Worm (Caenorhabditis elegans) whole organism, mixed stage, embryonic: Measurements from ENCODE around the gene cubn-1.
A peak's percentile ranks its signal among the peaks of the same experiment; 100 is the strongest.

Experiments
- M03D4.4 ChIP-seq: sonication (generic microtip); optimal IDR thresholded peaks from 2 replicates; lab custom pipeline; 2017; ENCODE audit warnings: mild to moderate bottlenecking, missing genetic modification characterization, missing compliant biosample characterization
- blmp-1 ChIP-seq: fragments of 150-350 bp; optimal IDR thresholded peaks from 2 replicates; lab custom pipeline; 2014; ENCODE audit warnings: missing biosample characterization, missing genetic modification characterization
- ceh-39 ChIP-seq: fragments of 150-350 bp; optimal IDR thresholded peaks from 2 replicates; lab custom pipeline; 2014; ENCODE audit warnings: missing biosample characterization, missing genetic modification characterization
- ceh-43 ChIP-seq: fragments of 200-800 bp; sonication (Bioruptor generic); optimal IDR thresholded peaks from 2 replicates; lab custom pipeline; 2018; ENCODE audit warnings: mild to moderate bottlenecking, missing genetic modification characterization, moderate library complexity, missing compliant biosample characterization
- ceh-83 ChIP-seq: fragments of 200-800 bp; sonication (Bioruptor generic); optimal IDR thresholded peaks from 2 replicates; lab custom pipeline; 2018; ENCODE audit warnings: mild to moderate bottlenecking, missing genetic modification characterization, missing compliant biosample characterization
- ces-1 ChIP-seq: fragments of 150-350 bp; optimal IDR thresholded peaks from 2 replicates; lab custom pipeline; 2014; ENCODE audit warnings: missing biosample characterization, missing genetic modification reagents, missing genetic modification characterization
- cnd-1 ChIP-seq: fragments of 200-800 bp; sonication (Bioruptor generic); optimal IDR thresholded peaks from 2 replicates; lab custom pipeline; 2018; ENCODE audit warnings: mild to moderate bottlenecking, missing genetic modification characterization, missing compliant biosample characterization
- drap-1 ChIP-seq: fragments of 200-800 bp; sonication (Bioruptor generic); optimal IDR thresholded peaks from 3 replicates; lab custom pipeline; 2018; ENCODE audit warnings: mild to moderate bottlenecking, missing genetic modification characterization, missing compliant biosample characterization
- elt-1 ChIP-seq: sonication (generic microtip); optimal IDR thresholded peaks from 2 replicates; lab custom pipeline; 2017; ENCODE audit warnings: missing genetic modification characterization, mild to moderate bottlenecking, missing compliant biosample characterization, antibody characterized with exemption, moderate library complexity, borderline replicate concordance; ENCODE audit not compliant: insufficient read depth
- elt-3 ChIP-seq: fragments of 150-350 bp; optimal IDR thresholded peaks from 2 replicates; lab custom pipeline; 2014; ENCODE audit warnings: missing biosample characterization, missing genetic modification characterization
- flh-1 ChIP-seq: fragments of 200-800 bp; sonication (Bioruptor generic); optimal IDR thresholded peaks from 2 replicates; lab custom pipeline; 2018; ENCODE audit warnings: mild to moderate bottlenecking, missing genetic modification characterization, moderate library complexity, missing compliant biosample characterization
- ham-2 ChIP-seq: fragments of 200-800 bp; sonication (Bioruptor generic); optimal IDR thresholded peaks from 2 replicates; lab custom pipeline; 2018; ENCODE audit warnings: mild to moderate bottlenecking, missing genetic modification characterization, missing compliant biosample characterization
- hlh-1 ChIP-seq: fragments of 150-350 bp; optimal IDR thresholded peaks from 2 replicates; lab custom pipeline; 2014; ENCODE audit warnings: missing biosample characterization, missing genetic modification reagents, missing genetic modification characterization
- lin-13 ChIP-seq: fragments of 150-350 bp; optimal IDR thresholded peaks from 2 replicates; lab custom pipeline; 2014; ENCODE audit warnings: missing biosample characterization, missing genetic modification characterization
- lin-32 ChIP-seq: fragments of 200-800 bp; sonication (Bioruptor generic); optimal IDR thresholded peaks from 2 replicates; lab custom pipeline; 2018; ENCODE audit warnings: mild to moderate bottlenecking, missing genetic modification characterization, missing compliant biosample characterization
- lsy-2 ChIP-seq: fragments of 150-350 bp; optimal IDR thresholded peaks from 2 replicates; lab custom pipeline; 2014; ENCODE audit warnings: missing biosample characterization, missing genetic modification characterization
- mab-5 ChIP-seq: fragments of 150-350 bp; optimal IDR thresholded peaks from 2 replicates; lab custom pipeline; 2014; ENCODE audit warnings: missing biosample characterization, missing genetic modification characterization
- mep-1 ChIP-seq: fragments of 150-350 bp; optimal IDR thresholded peaks from 2 replicates; lab custom pipeline; 2017; ENCODE audit warnings: missing biosample characterization, missing genetic modification reagents, missing genetic modification characterization, inconsistent platforms
- mls-2 ChIP-seq: sonication (generic microtip); optimal IDR thresholded peaks from 2 replicates; lab custom pipeline; 2016; ENCODE audit warnings: mild to moderate bottlenecking, missing genetic modification characterization, moderate library complexity, missing compliant biosample characterization
- nhr-12 ChIP-seq: fragments of 150-350 bp; optimal IDR thresholded peaks from 2 replicates; lab custom pipeline; 2014; ENCODE audit warnings: missing biosample characterization, missing genetic modification characterization
- nhr-2 ChIP-seq: fragments of 150-350 bp; optimal IDR thresholded peaks from 2 replicates; lab custom pipeline; 2014; ENCODE audit warnings: missing biosample characterization, missing genetic modification characterization
- nhr-237 ChIP-seq: fragments of 150-350 bp; optimal IDR thresholded peaks from 2 replicates; lab custom pipeline; 2014; ENCODE audit warnings: missing biosample characterization, missing genetic modification characterization
- nhr-28 ChIP-seq: fragments of 150-350 bp; optimal IDR thresholded peaks from 2 replicates; lab custom pipeline; 2014; ENCODE audit warnings: missing biosample characterization, missing genetic modification characterization
- nhr-76 ChIP-seq: sonication (generic microtip); optimal IDR thresholded peaks from 2 replicates; lab custom pipeline; 2017; ENCODE audit warnings: missing biosample characterization, missing genetic modification characterization
- pha-4 ChIP-seq: fragments of 150-350 bp; optimal IDR thresholded peaks from 2 replicates; lab custom pipeline; 2018; ENCODE audit warnings: missing biosample characterization, missing genetic modification reagents, missing genetic modification characterization
- sem-2 ChIP-seq: fragments of 200-800 bp; sonication (Bioruptor generic); optimal IDR thresholded peaks from 2 replicates; lab custom pipeline; 2018; ENCODE audit warnings: mild to moderate bottlenecking, missing genetic modification characterization, missing compliant biosample characterization
- snpc-4 ChIP-seq: fragments of 150-350 bp; optimal IDR thresholded peaks from 2 replicates; lab custom pipeline; 2014; ENCODE audit warnings: missing biosample characterization, missing genetic modification characterization
- sptf-1 ChIP-seq: sonication (generic microtip); optimal IDR thresholded peaks from 2 replicates; lab custom pipeline; 2017; ENCODE audit warnings: mild to moderate bottlenecking, missing genetic modification characterization, moderate library complexity, missing compliant biosample characterization
- tbx-8 ChIP-seq: fragments of 200-800 bp; sonication (Bioruptor generic); optimal IDR thresholded peaks from 2 replicates; lab custom pipeline; 2018; ENCODE audit warnings: mild to moderate bottlenecking, missing genetic modification characterization, moderate library complexity, missing compliant biosample characterization
- unc-120 ChIP-seq: sonication (generic microtip); optimal IDR thresholded peaks from 2 replicates; lab custom pipeline; 2017; ENCODE audit warnings: missing genetic modification characterization, missing compliant biosample characterization; ENCODE audit not compliant: poor library complexity, severe bottlenecking
- unc-39 ChIP-seq: fragments of 150-350 bp; optimal IDR thresholded peaks from 2 replicates; lab custom pipeline; 2014; ENCODE audit warnings: missing biosample characterization, missing genetic modification characterization
- unc-62 ChIP-seq: fragments of 150-350 bp; optimal IDR thresholded peaks from 2 replicates; lab custom pipeline; 2014; ENCODE audit warnings: missing biosample characterization, missing genetic modification reagents, missing genetic modification characterization
- zip-8 ChIP-seq: fragments of 150-350 bp; optimal IDR thresholded peaks from 2 replicates; lab custom pipeline; 2014; ENCODE audit warnings: missing biosample characterization, missing genetic modification characterization
- ztf-11 ChIP-seq: fragments of 150-350 bp; optimal IDR thresholded peaks from 2 replicates; lab custom pipeline; 2014; ENCODE audit warnings: missing biosample characterization, missing genetic modification characterization

Gene cubn-1

ce11 chrV:12588030-12588429 is 23.1 kb upstream of the cubn-1 start, which contains the start of gene C14C10.1:
C14C10.1 (plus strand) TSS chrV:12588330.
- no peak for TF ChIP-seq ceh-83

- TF ChIP-seq zip-8 (tag; lab: Kevin White, UChicago) (no peak), nhr-76 (no peak), nhr-237 (tag; lab: Kevin White, UChicago) (no peak), M03D4.4 (tag; lab: Kevin White, UChicago) (no peak), cnd-1 (no peak), ces-1 (no peak), unc-120 (tag; lab: Kevin White, UChicago) (no peak), elt-3 (tag; lab: Kevin White, UChicago) (no peak), hlh-1 (tag; lab: Kevin White, UChicago) (no peak), blmp-1 (tag; lab: Kevin White, UChicago) (no peak), ztf-11 (tag; lab: Kevin White, UChicago) (no peak), mls-2 (tag; lab: Kevin White, UChicago) (no peak), lsy-2 (tag; lab: Kevin White, UChicago) (no peak), nhr-2 (tag; lab: Kevin White, UChicago) (no peak), lin-32 (GFP tag; lab: Kevin White, UChicago) (no peak)
These were observed 20.5 kb upstream of the cubn-1 start, which contains the start of gene ttr-43 for ce11 chrV:12590601-12591000. ttr-43 (minus strand) TSS chrV:12590701.

ce11 chrV:12592379-12592778 is 18.8 kb upstream of the cubn-1 start, which contains the start of gene C14C10.2:
C14C10.2 (minus strand) TSS chrV:12592479.
- TF ChIP-seq elt-3 (tag; lab: Kevin White, UChicago) (no peak), unc-120 (tag; lab: Kevin White, UChicago) (no peak), ces-1 (no peak), hlh-1 (tag; lab: Kevin White, UChicago) (no peak), lin-32 (GFP tag; lab: Kevin White, UChicago) (no peak), nhr-76 (no peak), mab-5 (tag; lab: Kevin White, UChicago) (no peak), ceh-43 (GFP tag; lab: Kevin White, UChicago) (no peak), nhr-2 (tag; lab: Kevin White, UChicago) (no peak), M03D4.4 (tag; lab: Kevin White, UChicago) (no peak), sem-2 (no peak), unc-39 (tag; lab: Kevin White, UChicago) (no peak), elt-1 (tag; lab: Kevin White, UChicago) (no peak), ceh-83 (no peak), nhr-28 (tag; lab: Kevin White, UChicago) (no peak), snpc-4 (tag; lab: Kevin White, UChicago) (no peak)

ce11 chrV:12596196-12596595 is 14.9 kb upstream of the cubn-1 start, which contains the start of gene mma-1:
mma-1 (minus strand) TSS chrV:12596296.
- TF ChIP-seq ces-1 (no peak), zip-8 (tag; lab: Kevin White, UChicago) (no peak), nhr-237 (tag; lab: Kevin White, UChicago) (no peak), nhr-28 (tag; lab: Kevin White, UChicago) (no peak), ceh-39 (tag; lab: Kevin White, UChicago) (no peak), cnd-1 (no peak), mls-2 (tag; lab: Kevin White, UChicago) (no peak), ztf-11 (tag; lab: Kevin White, UChicago) (no peak), lin-32 (GFP tag; lab: Kevin White, UChicago) (no peak), nhr-2 (tag; lab: Kevin White, UChicago) (no peak), sem-2 (no peak), hlh-1 (tag; lab: Kevin White, UChicago) (no peak), nhr-12 (tag; lab: Kevin White, UChicago) (no peak), nhr-76 (no peak), lin-13 (tag; lab: Kevin White, UChicago) (no peak), drap-1 (GFP tag; lab: Kevin White, UChicago) (no peak), mep-1 (tag; lab: Kevin White, UChicago) (no peak), lsy-2 (tag; lab: Kevin White, UChicago) (no peak), unc-62 (GFP tag; lab: Kevin White, UChicago) (no peak), mab-5 (tag; lab: Kevin White, UChicago) (no peak)

- TF ChIP-seq mls-2 (tag; lab: Kevin White, UChicago) (peak; percentile 87), zip-8 (tag; lab: Kevin White, UChicago) (no peak), hlh-1 (tag; lab: Kevin White, UChicago) (peak; percentile 53), blmp-1 (tag; lab: Kevin White, UChicago) (no peak), flh-1 (no peak), nhr-12 (tag; lab: Kevin White, UChicago) (no peak), snpc-4 (tag; lab: Kevin White, UChicago) (no peak), ceh-83 (peak; percentile 82), nhr-2 (tag; lab: Kevin White, UChicago) (no peak), M03D4.4 (tag; lab: Kevin White, UChicago) (peak; percentile 84), pha-4 (peak; percentile 63), drap-1 (GFP tag; lab: Kevin White, UChicago) (peak; percentile 83), unc-39 (tag; lab: Kevin White, UChicago) (no peak), lsy-2 (tag; lab: Kevin White, UChicago) (peak; percentile 42), elt-1 (tag; lab: Kevin White, UChicago) (no peak), ceh-43 (GFP tag; lab: Kevin White, UChicago) (peak; percentile 59), lin-32 (GFP tag; lab: Kevin White, UChicago) (peak; percentile 48), nhr-237 (tag; lab: Kevin White, UChicago) (no peak), elt-3 (tag; lab: Kevin White, UChicago) (no peak), ces-1 (no peak), sptf-1 (tag; lab: Kevin White, UChicago) (peak; percentile 85), mab-5 (tag; lab: Kevin White, UChicago) (no peak), ceh-39 (tag; lab: Kevin White, UChicago) (no peak), tbx-8 (peak; percentile 69), unc-120 (tag; lab: Kevin White, UChicago) (peak; percentile 42), sem-2 (peak; percentile 67), nhr-76 (no peak), ztf-11 (tag; lab: Kevin White, UChicago) (no peak), ham-2 (GFP tag; lab: Kevin White, UChicago) (peak; percentile 63), mep-1 (tag; lab: Kevin White, UChicago) (no peak), nhr-28 (tag; lab: Kevin White, UChicago) (no peak)
These were observed 14.3 kb upstream of the cubn-1 start for ce11 chrV:12596795-12597194.
